Worm (Caenorhabditis elegans): ENCODE results near the gene T25B2.4.
A peak's percentile ranks its signal among the peaks of the same experiment; 100 is the strongest.

T25B2.4 gene

DNA sequence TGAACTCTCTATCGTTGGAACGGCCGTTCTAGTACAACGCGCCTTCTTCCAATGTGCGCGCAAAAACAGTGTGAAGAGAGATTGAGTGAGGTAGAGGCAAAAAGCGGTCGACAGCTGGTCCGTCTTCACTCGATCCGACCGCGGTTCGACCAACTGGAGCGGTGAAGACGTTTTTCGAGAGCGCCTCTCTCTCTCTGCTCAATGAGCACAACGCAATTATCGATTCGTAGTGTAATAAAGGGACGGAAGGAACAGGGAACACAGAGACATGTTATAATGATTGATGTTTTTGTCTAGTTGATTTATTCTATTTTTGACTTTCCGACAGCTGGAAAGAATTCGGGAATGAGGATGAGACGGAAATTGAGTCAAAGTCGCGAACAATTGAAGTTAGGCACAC lies 46.8 kb downstream of the T25B2.4 start:
- TF ChIP-seq lir-3 (tag; optimal IDR thresholded peaks at IDR 0.05; ENCODE audit: poor library complexity): no peak
- peak; percentile 41 for TF ChIP-seq lin-14 (GFP tag; optimal IDR thresholded peaks at IDR 0.05)
- TF ChIP-seq rnt-1 (tag; optimal IDR thresholded peaks at IDR 0.05): peak; percentile 22
- TF ChIP-seq nhr-90 (tag; optimal IDR thresholded peaks at IDR 0.05; ENCODE audit: poor library complexity): no peak
- no peak for TF ChIP-seq unc-86 (tag; optimal IDR thresholded peaks at IDR 0.05)

All from whole organism, L1 larva.